Fruit fly (Drosophila melanogaster) whole organism, embryonic: Measurements from ENCODE around the gene TTLL1A.

ENCODE experiments used
- Bdp1 ChIP-seq: fragments of 200-800 bp; sonication (Bioruptor generic); optimal IDR thresholded peaks from 3 replicates; lab custom pipeline; 2016; ENCODE audit warnings: missing biosample characterization, missing genetic modification characterization
- CG10959 ChIP-seq: fragments of 200-800 bp; sonication (Bioruptor generic); IDR thresholded peaks from 2 replicates; pipeline ENCODE4 v1.3.6; 2022; ENCODE audit warnings: missing biosample characterization, missing genetic modification characterization
- CG12071 ChIP-seq: fragments of 200-800 bp; sonication (Bioruptor generic); optimal IDR thresholded peaks from 3 replicates; lab custom pipeline; 2018; ENCODE audit warnings: missing biosample characterization, mild to moderate bottlenecking, missing genetic modification characterization
- CG12744 ChIP-seq: fragments of 200-800 bp; sonication (Bioruptor generic); optimal IDR thresholded peaks from 2 replicates; lab custom pipeline; 2016; ENCODE audit warnings: missing biosample characterization, missing genetic modification characterization
- CG13775 ChIP-seq: fragments of 200-800 bp; sonication (Bioruptor generic); optimal IDR thresholded peaks from 3 replicates; lab custom pipeline; 2017; ENCODE audit warnings: missing biosample characterization, mild to moderate bottlenecking, missing genetic modification characterization
- CG15073 ChIP-seq: fragments of 200-800 bp; sonication (Bioruptor generic); optimal IDR thresholded peaks from 2 replicates; lab custom pipeline; 2016; ENCODE audit warnings: missing biosample characterization, missing genetic modification characterization
- CG17359 ChIP-seq: fragments of 200-800 bp; sonication (Bioruptor generic); optimal IDR thresholded peaks from 3 replicates; lab custom pipeline; 2018; ENCODE audit warnings: missing biosample characterization, mild to moderate bottlenecking, missing genetic modification characterization, moderate library complexity
- CG17912 ChIP-seq: fragments of 200-800 bp; sonication (Bioruptor generic); optimal IDR thresholded peaks from 2 replicates; lab custom pipeline; 2018; ENCODE audit warnings: missing biosample characterization, mild to moderate bottlenecking, missing genetic modification characterization
- CG1792 ChIP-seq: fragments of 200-800 bp; sonication (Bioruptor generic); optimal IDR thresholded peaks from 2 replicates; lab custom pipeline; 2016; ENCODE audit warnings: missing biosample characterization, missing genetic modification characterization
- CG2889 ChIP-seq: fragments of 200-800 bp; sonication (Bioruptor generic); IDR thresholded peaks from 3 replicates; pipeline ENCODE4 v1.3.6; 2022; ENCODE audit warnings: missing biosample characterization, missing genetic modification characterization
- CG30020 ChIP-seq: fragments of 200-800 bp; optimal IDR thresholded peaks from 2 replicates; lab custom pipeline; 2019; ENCODE audit warnings: missing biosample characterization, mild to moderate bottlenecking, missing genetic modification characterization, moderate library complexity
- CG31388 ChIP-seq: fragments of 200-800 bp; sonication (Bioruptor generic); optimal IDR thresholded peaks from 2 replicates; lab custom pipeline; 2016; ENCODE audit warnings: missing biosample characterization, missing genetic modification characterization
- CG32772 ChIP-seq: fragments of 200-800 bp; sonication (Bioruptor generic); IDR thresholded peaks from 2 replicates; pipeline ENCODE4 v1.3.6; 2022; ENCODE audit warnings: missing biosample characterization, missing genetic modification characterization
- CG3838 ChIP-seq: fragments of 200-800 bp; sonication (Bioruptor generic); optimal IDR thresholded peaks from 3 replicates; lab custom pipeline; 2016; ENCODE audit warnings: missing biosample characterization, missing genetic modification characterization
- CG42726 ChIP-seq: fragments of 200-800 bp; sonication (Bioruptor generic); IDR thresholded peaks from 2 replicates; pipeline ENCODE4 v1.3.6; 2022; ENCODE audit warnings: missing biosample characterization, missing genetic modification characterization; ENCODE audit not compliant: partially characterized antibody
- CG4820 ChIP-seq: fragments of 200-800 bp; sonication (Bioruptor generic); optimal IDR thresholded peaks from 3 replicates; lab custom pipeline; 2016; ENCODE audit warnings: missing biosample characterization, missing genetic modification characterization
- CG5180 ChIP-seq: fragments of 200-800 bp; sonication (Bioruptor generic); optimal IDR thresholded peaks from 3 replicates; lab custom pipeline; 2017; ENCODE audit warnings: missing biosample characterization, missing genetic modification characterization, mild to moderate bottlenecking, moderate library complexity, missing genetic modification reagents
- CG6175 ChIP-seq: fragments of 200-800 bp; sonication (Bioruptor generic); IDR thresholded peaks from 3 replicates; pipeline ENCODE4 v1.3.6; 2022; ENCODE audit warnings: missing biosample characterization, missing genetic modification characterization
- CG7839 ChIP-seq: fragments of 200-800 bp; sonication (Bioruptor generic); optimal IDR thresholded peaks from 3 replicates; lab custom pipeline; 2018; ENCODE audit warnings: missing biosample characterization, mild to moderate bottlenecking, missing genetic modification characterization, moderate library complexity
- CG8944 ChIP-seq: fragments of 200-800 bp; sonication (Bioruptor generic); optimal IDR thresholded peaks from 3 replicates; lab custom pipeline; 2016; ENCODE audit warnings: missing biosample characterization, missing genetic modification characterization
- Camta ChIP-seq: fragments of 200-800 bp; sonication (Bioruptor generic); optimal IDR thresholded peaks from 2 replicates; lab custom pipeline; 2016; ENCODE audit warnings: missing biosample characterization, missing genetic modification characterization
- Dfd ChIP-seq, 2 experiments: fragments of >200 bp; optimal IDR thresholded peaks; 2 replicates each; lab custom pipeline; 2017; ENCODE audit warnings: missing biosample characterization in 2 of 2, missing genetic modification characterization in 2 of 2
- Doc3 ChIP-seq: fragments of 200-800 bp; sonication (Bioruptor generic); IDR thresholded peaks from 3 replicates; pipeline ENCODE4 v1.3.6; 2022; ENCODE audit warnings: missing biosample characterization, missing genetic modification characterization; ENCODE audit not compliant: partially characterized antibody
- HLH3B ChIP-seq: fragments of 200-800 bp; sonication (Bioruptor generic); IDR thresholded peaks from 2 replicates; pipeline ENCODE4 v1.3.6; 2022; ENCODE audit warnings: missing biosample characterization, missing genetic modification characterization
- Hsf ChIP-seq: fragments of 200-800 bp; sonication (Bioruptor generic); optimal IDR thresholded peaks from 3 replicates; lab custom pipeline; 2016; ENCODE audit warnings: missing biosample characterization, missing genetic modification characterization
- Lpt ChIP-seq: fragments of >200 bp; optimal IDR thresholded peaks from 2 replicates; lab custom pipeline; 2018; ENCODE audit warnings: missing biosample characterization, missing genetic modification characterization
- Nf-YB ChIP-seq: fragments of 200-800 bp; sonication (Bioruptor generic); optimal IDR thresholded peaks from 3 replicates; lab custom pipeline; 2019; ENCODE audit warnings: missing biosample characterization, mild to moderate bottlenecking, missing genetic modification characterization, moderate library complexity
- Pdp1 ChIP-seq, 2 experiments: fragments of 200-800 bp; sonication (Bioruptor generic); optimal IDR thresholded peaks; 3 replicates each; lab custom pipeline; 2016; ENCODE audit warnings: missing biosample characterization in 2 of 2, missing genetic modification characterization in 2 of 2, mild to moderate bottlenecking in 1 of 2, moderate library complexity in 1 of 2
- Poxn ChIP-seq: fragments of 200-800 bp; sonication (Bioruptor generic); IDR thresholded peaks from 2 replicates; pipeline ENCODE4 v1.3.6; 2022; ENCODE audit warnings: missing biosample characterization, missing genetic modification characterization
- Sin3A ChIP-seq: fragments of >200 bp; optimal IDR thresholded peaks from 2 replicates; lab custom pipeline; 2018
- Sry-β ChIP-seq: fragments of 200-800 bp; sonication (Bioruptor generic); optimal IDR thresholded peaks from 2 replicates; lab custom pipeline; 2018; ENCODE audit warnings: missing biosample characterization, mild to moderate bottlenecking, missing genetic modification characterization, moderate library complexity
- Stat92E ChIP-seq, 3 experiments: fragments of >200 bp in 2 of 3; fragments of 200-800 bp in 1 of 3; sonication (Bioruptor generic) in 1 of 3; optimal IDR thresholded peaks; 2 replicates each; lab custom pipeline; 2017 to 2019; ENCODE audit warnings: missing biosample characterization in 3 of 3, missing genetic modification characterization in 3 of 3, mild to moderate bottlenecking in 1 of 3, moderate library complexity in 1 of 3
- Vsx1 ChIP-seq: fragments of 200-800 bp; sonication (Bioruptor generic); optimal IDR thresholded peaks from 2 replicates; lab custom pipeline; 2017; ENCODE audit warnings: missing biosample characterization, mild to moderate bottlenecking, missing genetic modification characterization, missing genetic modification reagents
- abd-A ChIP-seq: fragments of 200-800 bp; sonication (Bioruptor generic); optimal IDR thresholded peaks from 3 replicates; lab custom pipeline; 2019; ENCODE audit warnings: missing biosample characterization, mild to moderate bottlenecking, missing genetic modification characterization, moderate library complexity
- ac ChIP-seq: fragments of 200-800 bp; sonication (Bioruptor generic); optimal IDR thresholded peaks from 3 replicates; lab custom pipeline; 2017; ENCODE audit warnings: missing biosample characterization, mild to moderate bottlenecking, missing genetic modification characterization
- aop ChIP-seq: fragments of 200-800 bp; sonication (Bioruptor generic); IDR thresholded peaks from 2 replicates; pipeline ENCODE4 v1.3.6; 2022; ENCODE audit warnings: missing biosample characterization, missing genetic modification characterization
- ato ChIP-seq: fragments of 200-800 bp; sonication (Bioruptor generic); IDR thresholded peaks from 2 replicates; pipeline ENCODE4 v1.3.6; 2022; ENCODE audit warnings: missing biosample characterization, missing genetic modification characterization; ENCODE audit not compliant: partially characterized antibody
- dan ChIP-seq: fragments of 200-800 bp; sonication (Bioruptor generic); IDR thresholded peaks from 2 replicates; pipeline ENCODE4 v1.3.6; 2022; ENCODE audit warnings: missing biosample characterization, missing genetic modification characterization
- fd3F ChIP-seq: fragments of 200-800 bp; sonication (Bioruptor generic); optimal IDR thresholded peaks from 2 replicates; lab custom pipeline; 2018; ENCODE audit warnings: missing biosample characterization, mild to moderate bottlenecking, missing genetic modification characterization, moderate library complexity
- fu2 ChIP-seq: fragments of 200-800 bp; sonication (Bioruptor generic); optimal IDR thresholded peaks from 2 replicates; lab custom pipeline; 2016; ENCODE audit warnings: missing biosample characterization, missing genetic modification characterization
- h ChIP-seq: fragments of >200 bp; optimal IDR thresholded peaks from 2 replicates; lab custom pipeline; 2017
- kah ChIP-seq: fragments of 200-800 bp; sonication (Bioruptor generic); optimal IDR thresholded peaks from 2 replicates; lab custom pipeline; 2018; ENCODE audit warnings: missing biosample characterization, mild to moderate bottlenecking, missing genetic modification characterization
- lilli ChIP-seq: fragments of 200-800 bp; sonication (Bioruptor generic); optimal IDR thresholded peaks from 3 replicates; lab custom pipeline; 2016; ENCODE audit warnings: missing biosample characterization, missing genetic modification characterization
- mam ChIP-seq: fragments of 200-800 bp; sonication (Bioruptor generic); optimal IDR thresholded peaks from 3 replicates; lab custom pipeline; 2016; ENCODE audit warnings: missing biosample characterization, missing genetic modification characterization
- onecut ChIP-seq: fragments of 200-800 bp; sonication (Bioruptor generic); IDR thresholded peaks from 2 replicates; pipeline ENCODE4 v1.3.6; 2022; ENCODE audit warnings: missing biosample characterization, missing genetic modification characterization
- pb ChIP-seq: fragments of 200-800 bp; sonication (Bioruptor generic); optimal IDR thresholded peaks from 3 replicates; lab custom pipeline; 2016; ENCODE audit warnings: missing biosample characterization, missing genetic modification characterization
- salm ChIP-seq: fragments of 200-800 bp; sonication (Bioruptor generic); optimal IDR thresholded peaks from 2 replicates; lab custom pipeline; 2018; ENCODE audit warnings: missing biosample characterization, mild to moderate bottlenecking, missing genetic modification characterization
- sisA ChIP-seq: fragments of 200-800 bp; sonication (Bioruptor generic); IDR thresholded peaks from 2 replicates; pipeline ENCODE4 v1.3.6; 2022; ENCODE audit warnings: missing biosample characterization, missing genetic modification characterization
- slou ChIP-seq: fragments of 200-800 bp; sonication (Bioruptor generic); optimal IDR thresholded peaks from 3 replicates; lab custom pipeline; 2016; ENCODE audit warnings: missing biosample characterization, missing genetic modification characterization
- stc ChIP-seq: fragments of 200-800 bp; sonication (Bioruptor generic); IDR thresholded peaks from 2 replicates; pipeline ENCODE4 v1.3.6; 2022; ENCODE audit warnings: missing biosample characterization, missing genetic modification characterization
- vvl ChIP-seq: fragments of 200-800 bp; sonication (Bioruptor generic); IDR thresholded peaks from 2 replicates; pipeline ENCODE4 v1.3.6; 2022; ENCODE audit warnings: missing biosample characterization, missing genetic modification characterization
- zfh1 ChIP-seq: fragments of 200-800 bp; sonication (Bioruptor generic); IDR thresholded peaks from 3 replicates; pipeline ENCODE4 v1.3.6; 2022; ENCODE audit warnings: missing biosample characterization, missing genetic modification characterization

The TTLL1A gene

DNA sequence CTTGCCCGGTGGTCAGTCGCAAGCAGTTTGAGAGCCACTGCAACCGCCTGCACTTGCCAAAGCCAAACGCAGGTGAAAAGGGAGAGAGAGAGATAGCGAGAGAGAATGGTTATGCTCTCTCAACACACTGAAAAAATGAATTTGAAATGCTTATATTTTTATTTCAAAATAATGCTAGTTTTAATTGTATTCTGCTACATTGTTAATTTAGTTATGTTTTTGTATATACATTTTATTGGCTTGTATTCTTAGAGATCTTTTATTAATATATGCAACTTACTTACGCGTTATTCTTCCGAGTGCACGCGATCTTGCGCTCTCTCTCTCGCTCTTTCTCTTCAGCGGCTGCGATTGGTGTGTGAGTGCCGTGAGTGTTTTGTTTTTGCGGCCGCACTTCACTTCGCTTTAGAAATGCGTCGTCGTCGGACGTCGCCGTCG, 23.9 kb downstream of the TTLL1A start (continued):
- TF ChIP-seq CG5180 (GFP tag; lab: Kevin White, UChicago): peak; percentile 90
- peak; percentile 91 for TF ChIP-seq CG13775 (GFP tag; lab: Kevin White, UChicago)
- no peak for TF ChIP-seq Sin3A (lab: Kevin White, UChicago)
- TF ChIP-seq CG10959 (GFP tag; lab: Robert Waterston, UW): peak; percentile 99
- TF ChIP-seq fd3F (GFP tag; lab: Kevin White, UChicago): peak; percentile 94
- TF ChIP-seq CG7839: peak; percentile 99
- TF ChIP-seq CG15073: no peak
- TF ChIP-seq CG12071 (GFP tag; lab: Kevin White, UChicago): peak; percentile 93
- peak; percentile 95 for TF ChIP-seq CG6175 (GFP tag; lab: Robert Waterston, UW)
- no peak for TF ChIP-seq CG2889
- TF ChIP-seq CG17912 (GFP tag; lab: Kevin White, UChicago): peak; percentile 67
- peak; percentile 96 for TF ChIP-seq lilli (GFP tag; lab: Kevin White, UChicago)
- TF ChIP-seq HLH3B (GFP tag; lab: Robert Waterston, UW): peak; percentile 99
- TF ChIP-seq Lpt: no peak
- peak; percentile 79 for TF ChIP-seq Hsf (GFP tag; lab: Kevin White, UChicago)
- TF ChIP-seq h (lab: Kevin White, UChicago): no peak
- no peak for TF ChIP-seq ac (GFP tag; lab: Kevin White, UChicago)
- peak; percentile 40 for TF ChIP-seq Vsx1
- TF ChIP-seq aop (GFP tag; lab: Robert Waterston, UW): no peak
- 0 out of 3 replicates have a peak, but pooled peaks have one; percentile 17 for TF ChIP-seq Doc3 (GFP tag; lab: Robert Waterston, UW)
- no peak for TF ChIP-seq ato (GFP tag; lab: Robert Waterston, UW)
- TF ChIP-seq abd-A: peak; percentile 65
- no peak for TF ChIP-seq salm (tag; lab: Kevin White, UChicago)
- TF ChIP-seq CG32772: peak; percentile 99
- TF ChIP-seq CG42726 (GFP tag; lab: Robert Waterston, UW): no peak
- peak; percentile 92 for TF ChIP-seq mam
- TF ChIP-seq Pdp1 (GFP tag; optimal IDR thresholded peaks at IDR 0.05; lab: Kevin White, UChicago): peak; percentile 93 to 98
- TF ChIP-seq CG4820 (GFP tag; lab: Kevin White, UChicago): peak; percentile 97
- TF ChIP-seq CG17359: peak; percentile 98
- TF ChIP-seq dan (GFP tag; lab: Robert Waterston, UW): peak; percentile 94
- TF ChIP-seq Camta: peak; percentile 95
- peak; percentile 93 for TF ChIP-seq kah
- TF ChIP-seq CG30020 (tag; lab: Kevin White, UChicago): peak; percentile 86
- no peak for TF ChIP-seq CG3838 (GFP tag; lab: Kevin White, UChicago)
- peak; percentile 99 for TF ChIP-seq zfh1 (GFP tag; lab: Robert Waterston, UW)
- TF ChIP-seq Poxn: peak; percentile 52
- TF ChIP-seq Bdp1: no peak
- no peak for TF ChIP-seq fu2
- TF ChIP-seq Nf-YB (GFP tag; lab: Kevin White, UChicago): peak; percentile 19
- peak; percentile 96 for TF ChIP-seq onecut (GFP tag; lab: Robert Waterston, UW)
- TF ChIP-seq CG8944 (GFP tag; lab: Kevin White, UChicago): no peak
- peak; percentile 99 for TF ChIP-seq stc (GFP tag; lab: Robert Waterston, UW)
- peak; percentile 88 for TF ChIP-seq CG1792
- peak; percentile 71 for TF ChIP-seq CG12744 (GFP tag; lab: Kevin White, UChicago)
- TF ChIP-seq Dfd (GFP tag; optimal IDR thresholded peaks at IDR 0.05; lab: Kevin White, UChicago): no peak
- peak in 1 of 3 experiments; percentile 99 for TF ChIP-seq Stat92E (GFP tag; optimal IDR thresholded peaks at IDR 0.05; lab: Kevin White, UChicago)
- peak; percentile 39 for TF ChIP-seq Sry-β (GFP tag; lab: Kevin White, UChicago)
- peak; percentile 94 for TF ChIP-seq pb (GFP tag; lab: Kevin White, UChicago)
- peak; percentile 97 for TF ChIP-seq slou (GFP tag; lab: Kevin White, UChicago)
- peak; percentile 100 for TF ChIP-seq vvl (GFP tag; lab: Robert Waterston, UW)
- peak; percentile 99 for TF ChIP-seq sisA (GFP tag; lab: Robert Waterston, UW)
- TF ChIP-seq CG31388 (GFP tag; lab: Kevin White, UChicago): peak; percentile 93
